Worm (Caenorhabditis elegans): ENCODE results near the gene idpp-12.

DNA sequence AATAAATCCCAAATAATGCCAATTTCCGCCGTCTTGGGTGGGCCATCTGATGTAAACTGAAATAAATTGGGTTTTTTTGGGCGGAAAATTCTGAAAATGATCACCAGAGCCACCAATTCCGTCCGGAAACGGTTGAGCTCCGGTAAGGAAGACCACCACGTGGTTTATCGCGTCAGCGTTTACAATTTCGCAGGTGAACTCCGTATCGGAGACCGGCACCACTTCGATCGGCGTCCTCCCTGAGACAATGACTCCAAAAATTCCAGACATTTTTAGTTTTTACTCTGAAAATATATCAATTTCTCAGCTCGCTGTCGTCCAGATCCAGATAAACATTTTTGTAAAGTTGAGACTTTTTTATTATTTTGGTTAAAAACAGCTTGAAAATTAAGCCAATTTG is 32.8 kb downstream of the idpp-12 start, which contains the start of gene F42A6.6:
- no peak for TF ChIP-seq pha-4 (tag; optimal IDR thresholded peaks at IDR 0.05)
- TF ChIP-seq hlh-30 (tag; optimal IDR thresholded peaks at IDR 0.05; ENCODE audit: insufficient read depth), result no peak
- no peak for TF ChIP-seq hlh-6 (tag; optimal IDR thresholded peaks at IDR 0.05)
- TF ChIP-seq nfya-1 (tag; optimal IDR thresholded peaks at IDR 0.05), result no peak
- TF ChIP-seq ceh-18 (tag; optimal IDR thresholded peaks at IDR 0.05), result no peak
- no peak for TF ChIP-seq ceh-14 (tag; optimal IDR thresholded peaks at IDR 0.05)
- TF ChIP-seq pqm-1 (tag; optimal IDR thresholded peaks at IDR 0.05), result no peak
- TF ChIP-seq mec-3 (tag; optimal IDR thresholded peaks at IDR 0.05; ENCODE audit: borderline replicate concordance), result no peak
